Worm (Caenorhabditis elegans): ENCODE measurements around the gene srh-217.

srh-217 gene

DNA sequence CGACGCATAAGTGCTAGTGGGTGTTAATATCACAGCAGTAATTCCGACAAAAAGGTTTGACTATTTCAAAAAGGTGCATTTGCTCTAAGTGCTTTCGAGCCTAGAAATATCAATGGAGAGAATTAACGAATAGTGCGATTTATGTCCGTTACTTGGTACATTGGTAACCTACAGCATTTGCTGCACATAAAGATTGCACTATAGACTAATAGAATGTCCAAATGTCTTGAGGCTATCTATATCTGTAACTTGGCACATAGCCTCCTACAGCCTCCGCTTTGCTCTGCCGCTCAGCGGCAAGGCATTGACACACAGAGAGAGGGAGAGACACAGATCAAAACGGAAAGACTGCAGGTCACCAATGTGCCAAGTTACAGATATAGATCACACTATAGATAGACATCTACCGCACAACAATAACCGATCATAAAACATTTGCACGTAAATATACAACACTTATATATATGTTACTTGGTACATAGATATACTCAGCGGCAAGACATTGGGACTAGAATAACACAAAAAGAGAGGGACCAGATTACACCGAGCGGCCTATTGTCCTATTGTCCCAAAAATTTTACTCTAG is at the start of gene srh-217, which contains the start of gene Y113G7B.28:
Gene srh-217 (minus strand): TSS at position 101 of the 586 bp plus-strand sequence.
Gene Y113G7B.28 (plus strand): TSS at position 536 of the 586 bp plus-strand sequence.
- TF ChIP-seq sem-2 (GFP tag; optimal IDR thresholded peaks at IDR 0.05) (no peak), elt-1 (tag; optimal IDR thresholded peaks at IDR 0.05; ENCODE audit: borderline replicate concordance, insufficient read depth) (peak; percentile 14)

DNA sequence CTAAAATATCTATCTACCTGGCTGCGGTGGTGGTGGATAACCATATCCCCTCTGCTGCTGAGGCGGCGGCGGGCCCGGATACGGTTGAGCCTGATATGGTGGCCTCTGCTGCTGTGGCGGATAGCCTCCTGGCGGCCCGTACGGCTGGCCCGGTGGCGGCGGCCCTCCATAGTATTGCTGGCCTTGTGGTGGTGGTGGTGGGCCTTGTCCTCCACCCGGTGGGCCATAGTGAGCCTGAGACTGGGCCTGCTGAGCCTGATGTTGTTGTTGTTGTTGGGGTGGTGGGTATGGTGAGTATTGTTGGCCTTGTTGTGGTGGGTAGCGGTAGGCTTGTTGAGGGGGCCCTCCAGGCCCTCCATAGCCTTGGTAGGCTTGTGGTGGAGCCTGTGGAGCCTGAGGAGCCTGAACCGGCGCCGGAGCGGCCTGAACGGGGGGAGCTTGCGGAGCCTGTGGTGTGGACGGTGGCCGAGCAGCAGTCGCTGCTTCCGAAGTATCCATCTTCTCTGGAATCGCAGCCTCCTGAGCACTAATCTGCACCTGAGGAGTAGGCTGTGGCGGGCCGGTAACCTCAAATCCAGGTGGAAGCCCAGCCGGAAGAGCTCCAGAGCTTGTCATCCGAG is 46.0 kb upstream of the srh-217 start:
- TF ChIP-seq sem-2 (GFP tag; optimal IDR thresholded peaks at IDR 0.05) (no peak), ztf-11 (tag; optimal IDR thresholded peaks at IDR 0.05) (no peak), cnd-1 (tag; optimal IDR thresholded peaks at IDR 0.05) (peak; percentile 31), elt-3 (tag; optimal IDR thresholded peaks at IDR 0.05) (no peak), ceh-83 (GFP tag; optimal IDR thresholded peaks at IDR 0.05) (peak; percentile 40), drap-1 (GFP tag; optimal IDR thresholded peaks at IDR 0.05) (peak; percentile 2), flh-1 (GFP tag; optimal IDR thresholded peaks at IDR 0.05) (peak; percentile 12), sptf-1 (tag; optimal IDR thresholded peaks at IDR 0.05) (peak; percentile 31)

DNA sequence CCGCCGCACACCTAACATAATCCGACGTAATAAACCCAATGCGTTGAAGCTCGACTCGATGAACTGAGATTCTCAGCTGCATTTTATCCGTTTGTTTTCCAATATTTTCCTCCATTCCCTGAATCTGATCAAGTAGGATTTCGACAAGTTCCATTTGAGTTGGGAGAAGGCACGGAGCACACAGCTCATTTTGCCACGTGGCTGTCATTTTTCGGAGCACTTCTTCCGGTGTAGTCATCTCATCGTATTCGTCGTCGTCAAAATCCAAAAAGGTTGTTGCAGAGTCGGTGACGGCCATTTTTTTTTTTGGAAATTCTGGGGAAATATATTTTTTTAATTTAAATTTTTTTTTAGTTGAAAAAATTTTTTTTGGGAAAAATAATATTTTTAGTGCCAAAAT is 42.1 kb upstream of the srh-217 start, which contains the start of gene sld-5:
Gene sld-5 (minus strand): TSS at position 317 of the 400 bp plus-strand sequence.
- no peak for TF ChIP-seq ces-1 (GFP tag; optimal IDR thresholded peaks at IDR 0.05)
- no peak for TF ChIP-seq cnd-1 (tag; optimal IDR thresholded peaks at IDR 0.05)
- no peak for TF ChIP-seq ztf-11 (tag; optimal IDR thresholded peaks at IDR 0.05)
- TF ChIP-seq ham-2 (GFP tag; optimal IDR thresholded peaks at IDR 0.05) = no peak
- no peak for TF ChIP-seq drap-1 (GFP tag; optimal IDR thresholded peaks at IDR 0.05)

DNA sequence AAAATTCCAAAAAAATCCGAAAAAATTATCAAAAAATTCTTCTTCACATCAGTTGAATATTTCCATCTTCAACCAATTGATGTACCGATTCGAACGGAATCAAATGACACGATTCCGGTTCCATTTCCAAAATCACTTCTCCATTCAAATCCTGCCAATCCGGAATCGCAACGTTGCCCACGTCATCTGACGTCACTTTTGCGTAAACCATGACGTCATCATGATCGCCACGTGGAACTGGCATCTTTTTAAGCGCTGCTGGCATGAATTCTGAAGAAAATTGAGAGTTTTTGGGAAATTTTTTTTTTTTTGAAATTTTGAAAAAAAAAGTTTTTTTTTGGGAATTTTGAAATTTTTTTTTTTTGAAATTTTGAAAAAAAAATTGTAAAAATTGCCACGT is 39.9 kb upstream of the srh-217 start:
- TF ChIP-seq elt-1 (tag; optimal IDR thresholded peaks at IDR 0.05; ENCODE audit: borderline replicate concordance, insufficient read depth) (no peak), zip-8 (tag; optimal IDR thresholded peaks at IDR 0.05) (peak; percentile 95), lin-13 (tag; optimal IDR thresholded peaks at IDR 0.05) (no peak)

DNA sequence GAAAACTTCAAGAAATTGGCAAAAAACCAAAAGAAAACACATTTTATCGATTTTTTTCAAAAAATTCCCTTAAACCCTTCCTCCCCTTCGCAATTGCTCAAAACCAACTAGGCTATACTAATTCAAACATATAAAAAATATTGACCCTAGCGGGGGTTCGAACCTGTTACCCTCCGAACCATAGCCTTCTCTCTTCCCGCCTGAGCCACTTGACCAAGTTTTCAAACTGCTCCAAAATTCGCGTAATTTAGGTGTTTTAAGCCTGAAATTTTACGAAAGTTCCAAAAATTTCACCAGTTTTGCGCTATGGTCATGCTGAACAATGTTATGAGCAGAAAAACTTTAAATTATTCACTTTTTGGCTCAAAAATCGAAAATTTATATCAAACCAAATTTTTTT is 39.1 kb upstream of the srh-217 start:
- TF ChIP-seq nhr-237 (tag; optimal IDR thresholded peaks at IDR 0.05) = no peak
- no peak for TF ChIP-seq ceh-39 (tag; optimal IDR thresholded peaks at IDR 0.05)
- TF ChIP-seq ces-1 (GFP tag; optimal IDR thresholded peaks at IDR 0.05) = no peak
- TF ChIP-seq lsy-2 (tag; optimal IDR thresholded peaks at IDR 0.05) = no peak
- TF ChIP-seq M03D4.4 (tag; optimal IDR thresholded peaks at IDR 0.05) = peak; percentile 30

DNA sequence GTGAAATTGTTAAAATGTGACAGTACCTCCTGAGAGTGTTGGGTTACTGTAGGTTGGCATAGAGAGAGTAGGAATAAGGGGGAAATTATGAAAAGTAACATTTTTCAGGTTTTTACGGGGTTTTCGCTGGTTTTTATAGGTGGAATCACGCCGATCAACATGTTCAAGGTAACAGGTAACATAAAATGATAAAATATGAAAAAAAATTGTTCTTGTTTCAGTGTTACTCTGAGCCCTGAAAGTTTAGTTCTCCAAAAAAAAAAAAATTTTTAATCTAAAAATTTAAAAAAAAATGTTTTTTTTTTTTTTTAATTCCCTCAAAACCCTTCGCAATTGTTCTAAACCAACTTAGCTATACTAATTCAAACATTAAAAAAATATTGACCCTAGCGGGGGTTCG is 38.4 kb upstream of the srh-217 start, which contains the start of gene Y113G7B.15:
Gene Y113G7B.15 (minus strand): TSS at position 101 of the 400 bp plus-strand sequence.
- TF ChIP-seq drap-1 (GFP tag; optimal IDR thresholded peaks at IDR 0.05) = no peak
- no peak for TF ChIP-seq lin-32 (GFP tag; optimal IDR thresholded peaks at IDR 0.05)
- TF ChIP-seq flh-1 (GFP tag; optimal IDR thresholded peaks at IDR 0.05) = no peak
- TF ChIP-seq lin-13 (tag; optimal IDR thresholded peaks at IDR 0.05) = no peak
- no peak for TF ChIP-seq nhr-76 (tag; optimal IDR thresholded peaks at IDR 0.05)
- TF ChIP-seq M03D4.4 (tag; optimal IDR thresholded peaks at IDR 0.05) = no peak
- no peak for TF ChIP-seq nhr-28 (tag; optimal IDR thresholded peaks at IDR 0.05)
- no peak for TF ChIP-seq lsy-2 (tag; optimal IDR thresholded peaks at IDR 0.05)
- TF ChIP-seq ceh-39 (tag; optimal IDR thresholded peaks at IDR 0.05) = no peak
- TF ChIP-seq mab-5 (tag; optimal IDR thresholded peaks at IDR 0.05) = no peak
- TF ChIP-seq nhr-237 (tag; optimal IDR thresholded peaks at IDR 0.05) = no peak
- TF ChIP-seq ztf-11 (tag; optimal IDR thresholded peaks at IDR 0.05) = no peak
- no peak for TF ChIP-seq nhr-2 (tag; optimal IDR thresholded peaks at IDR 0.05)
- no peak for TF ChIP-seq elt-3 (tag; optimal IDR thresholded peaks at IDR 0.05)
- TF ChIP-seq tbx-8 (GFP tag; optimal IDR thresholded peaks at IDR 0.05) = no peak
- no peak for TF ChIP-seq sptf-1 (tag; optimal IDR thresholded peaks at IDR 0.05)
- no peak for TF ChIP-seq unc-120 (tag; optimal IDR thresholded peaks at IDR 0.05; ENCODE audit: poor library complexity, severe bottlenecking)
- TF ChIP-seq ceh-83 (GFP tag; optimal IDR thresholded peaks at IDR 0.05) = no peak

DNA sequence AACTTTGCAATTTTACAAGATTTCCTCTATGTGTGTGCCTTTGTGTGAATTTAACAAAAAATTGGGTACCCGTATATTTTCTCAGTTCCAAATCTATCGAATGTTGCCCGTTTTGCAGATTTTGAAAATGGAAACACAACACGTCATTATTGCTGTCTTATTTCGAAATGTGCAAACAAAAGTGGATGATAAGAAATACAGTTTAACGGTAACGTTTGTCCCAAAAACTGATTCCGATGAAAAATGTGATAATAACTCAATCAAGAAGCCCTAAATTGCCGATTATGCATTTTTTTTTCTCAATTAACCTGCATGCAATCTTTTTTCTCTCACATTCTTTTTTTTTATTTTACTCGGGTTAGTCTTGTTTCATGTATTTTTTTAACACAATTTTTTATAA is 30.0 kb upstream of the srh-217 start:
- TF ChIP-seq snpc-4 (tag; optimal IDR thresholded peaks at IDR 0.05) (no peak), M03D4.4 (tag; optimal IDR thresholded peaks at IDR 0.05) (no peak), unc-39 (tag; optimal IDR thresholded peaks at IDR 0.05) (no peak), mls-2 (tag; optimal IDR thresholded peaks at IDR 0.05) (no peak), mep-1 (tag; optimal IDR thresholded peaks at IDR 0.05) (no peak), lsy-2 (tag; optimal IDR thresholded peaks at IDR 0.05) (no peak), tbx-8 (GFP tag; optimal IDR thresholded peaks at IDR 0.05) (no peak), sptf-1 (tag; optimal IDR thresholded peaks at IDR 0.05) (no peak), hlh-1 (tag; optimal IDR thresholded peaks at IDR 0.05) (no peak), pha-4 (tag; optimal IDR thresholded peaks at IDR 0.05) (no peak), nhr-28 (tag; optimal IDR thresholded peaks at IDR 0.05) (no peak), drap-1 (GFP tag; optimal IDR thresholded peaks at IDR 0.05) (no peak), nhr-237 (tag; optimal IDR thresholded peaks at IDR 0.05) (no peak), bed-3 (GFP tag; optimal IDR thresholded peaks at IDR 0.05) (no peak), ceh-43 (GFP tag; optimal IDR thresholded peaks at IDR 0.05) (no peak), lin-13 (tag; optimal IDR thresholded peaks at IDR 0.05) (no peak), ztf-11 (tag; optimal IDR thresholded peaks at IDR 0.05) (no peak)

All from whole organism, mixed stage, embryonic.